Worm (Caenorhabditis elegans): ENCODE measurements around the gene vab-23.

DNA sequence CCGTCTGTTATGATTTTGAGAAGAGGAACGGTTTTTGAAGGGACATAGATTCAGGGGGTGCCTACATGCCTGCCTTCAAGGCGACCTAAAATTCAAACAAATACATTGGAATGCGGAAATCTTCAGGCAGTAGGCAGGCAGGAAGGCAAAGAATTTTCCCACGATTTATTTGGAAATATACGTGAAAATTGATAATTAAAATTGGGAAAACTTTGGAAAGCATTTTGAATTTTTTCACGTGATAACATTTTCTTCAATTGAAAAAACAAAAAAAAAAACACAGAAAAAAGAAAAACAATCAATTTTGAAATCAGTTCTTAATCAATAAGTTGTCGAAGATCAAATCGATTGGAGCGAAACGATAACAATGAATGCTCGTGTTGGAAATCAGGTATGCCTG is 5.2 kb upstream of the vab-23 start, which contains the start of gene ZK930.4:
- TF ChIP-seq med-1 (GFP tag; optimal IDR thresholded peaks at IDR 0.05; ENCODE audit: insufficient read depth), result no peak
- TF ChIP-seq cog-1 (tag; optimal IDR thresholded peaks at IDR 0.05), result no peak
